Worm (Caenorhabditis elegans) whole organism, midembryonic: ENCODE measurements around the gene hrpa-2.

Source experiments
- T22C8.4 ChIP-seq: fragments of 200-800 bp; sonication (Bioruptor generic); IDR thresholded peaks from 2 replicates; pipeline ENCODE4 v1.3.6; 2022; ENCODE audit warnings: missing genetic modification characterization, missing compliant biosample characterization
- cog-1 ChIP-seq: sonication (generic microtip); optimal IDR thresholded peaks from 2 replicates; lab custom pipeline; 2016; ENCODE audit warnings: missing genetic modification characterization, missing compliant biosample characterization
- flt-1 ChIP-seq: fragments of 200-800 bp; sonication (Bioruptor generic); IDR thresholded peaks from 2 replicates; pipeline ENCODE4 v1.3.6; 2022; ENCODE audit warnings: missing genetic modification characterization, missing compliant biosample characterization
- tab-1 ChIP-seq: fragments of 200-800 bp; sonication (Bioruptor generic); IDR thresholded peaks from 2 replicates; pipeline ENCODE4 v1.3.6; 2022; ENCODE audit warnings: missing genetic modification characterization, missing compliant biosample characterization
- ztf-23 ChIP-seq: fragments of 200-800 bp; sonication (Bioruptor generic); IDR thresholded peaks from 2 replicates; pipeline ENCODE4 v1.3.6; 2022; ENCODE audit warnings: missing genetic modification reagents, missing genetic modification characterization, missing compliant biosample characterization
- ztf-29 ChIP-seq: fragments of 200-800 bp; sonication (Bioruptor generic); IDR thresholded peaks from 2 replicates; pipeline ENCODE4 v1.3.6; 2022; ENCODE audit warnings: missing genetic modification reagents, missing genetic modification characterization, missing compliant biosample characterization

DNA sequence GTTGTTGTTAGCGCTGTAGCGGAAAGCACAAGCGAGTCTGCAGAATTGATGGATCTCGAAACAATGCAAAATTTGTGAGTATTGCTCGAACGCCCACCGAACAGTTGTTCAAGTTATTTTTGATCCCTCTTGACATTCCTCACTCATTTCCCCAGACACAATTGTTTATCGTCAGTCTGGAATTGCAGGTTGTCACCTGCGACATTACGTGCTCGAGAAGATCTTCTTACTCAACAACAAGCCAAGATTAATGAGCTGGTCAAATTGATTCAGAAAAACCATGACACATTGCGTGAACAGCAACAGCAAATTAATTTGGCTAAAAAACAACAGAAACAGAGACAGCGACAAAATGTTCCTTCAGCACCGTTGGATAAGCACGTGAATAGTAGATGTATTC is 14.3 kb upstream of the hrpa-2 start:
- TF ChIP-seq T22C8.4: no peak
- TF ChIP-seq cog-1 (tag; lab: Kevin White, UChicago): no peak
- TF ChIP-seq tab-1 (GFP tag; lab: Robert Waterston, UW): no peak
- no peak for TF ChIP-seq ztf-29 (GFP tag; lab: Robert Waterston, UW)
- no peak for TF ChIP-seq ztf-23 (GFP tag; lab: Robert Waterston, UW)
- no peak for TF ChIP-seq flt-1 (GFP tag; lab: Robert Waterston, UW)
